Worm (Caenorhabditis elegans) whole organism, L3 larva: Measurements from ENCODE around the gene T19H12.3.

Experiments
- aly-2 ChIP-seq: fragments of 150-350 bp; optimal IDR thresholded peaks from 2 replicates; lab custom pipeline; 2014; ENCODE audit warnings: missing biosample characterization, missing genetic modification characterization
- hmg-11 ChIP-seq: sonication (generic microtip); optimal IDR thresholded peaks from 2 replicates; lab custom pipeline; 2016; ENCODE audit warnings: missing genetic modification characterization, missing compliant biosample characterization
- mdl-1 ChIP-seq: fragments of 150-350 bp; optimal IDR thresholded peaks from 2 replicates; lab custom pipeline; 2014; ENCODE audit warnings: missing biosample characterization, missing genetic modification characterization
- nhr-25 ChIP-seq: sonication (generic microtip); optimal IDR thresholded peaks from 2 replicates; lab custom pipeline; 2017; ENCODE audit warnings: missing biosample characterization, missing genetic modification characterization
- unc-39 ChIP-seq: sonication (generic microtip); optimal IDR thresholded peaks from 4 replicates; lab custom pipeline; 2017; ENCODE audit warnings: missing biosample characterization, missing genetic modification characterization

ce11 chrV:4912313-4912712 lies 26.8 kb downstream of the T19H12.3 start, which contains the start of gene H23N18.5:
- no peak for TF ChIP-seq nhr-25
- no peak for TF ChIP-seq unc-39 (tag; lab: Kevin White, UChicago)
- no peak for TF ChIP-seq aly-2 (tag; lab: Kevin White, UChicago)
- no peak for TF ChIP-seq mdl-1 (tag; lab: Kevin White, UChicago)
- TF ChIP-seq hmg-11 (tag; lab: Kevin White, UChicago), result no peak
